Worm (Caenorhabditis elegans) whole organism, L4/young adult: ENCODE data around the gene F46E10.18.

Experiments used
- W03F9.2 ChIP-seq: fragments of 150-350 bp; optimal IDR thresholded peaks from 2 replicates; lab custom pipeline; 2014; ENCODE audit warnings: missing biosample characterization, missing genetic modification characterization
- dao-5 ChIP-seq: sonication (generic microtip); optimal IDR thresholded peaks from 2 replicates; lab custom pipeline; 2016; ENCODE audit warnings: missing genotype, missing genetic modification characterization, moderate library complexity, missing compliant biosample characterization
- him-1 ChIP-seq: sonication (generic microtip); optimal IDR thresholded peaks from 2 replicates; lab custom pipeline; 2016; ENCODE audit warnings: missing genotype, missing genetic modification reagents, missing genetic modification characterization, missing compliant biosample characterization

ce11 chrV:6522879-6523497, 2.2 kb downstream of the F46E10.18 start:
- TF ChIP-seq him-1 (no peak), W03F9.2 (tag; lab: Kevin White, UChicago) (no peak), dao-5 (tag; lab: Kevin White, UChicago) (no peak)
